Fruit fly (Drosophila melanogaster): Measurements from ENCODE around the gene cutlet.
A peak's percentile ranks its signal among the peaks of the same experiment; 100 is the strongest.

The cutlet gene

dm6 chr2L:3748691-3749090, 37.1 kb upstream of the cutlet start (continued):
- TF ChIP-seq H2.0 (GFP tag; IDR thresholded peaks at IDR 0.05) (peak; percentile 19; the same call in 1 of the 2 replicates), Meics (GFP tag; optimal IDR thresholded peaks at IDR 0.05) (peak; percentile 31), CG32532 (GFP tag; IDR thresholded peaks at IDR 0.05) (peak; percentile 58; the same call in 1 of the 2 replicates), gsb (GFP tag; IDR thresholded peaks at IDR 0.05) (0 out of 2 replicates have a peak, but pooled peaks have one; percentile 14), HHEX (GFP tag; optimal IDR thresholded peaks at IDR 0.05) (peak; percentile 28), TFAM (GFP tag; optimal IDR thresholded peaks at IDR 0.05) (no peak), pan (optimal IDR thresholded peaks at IDR 0.05) (no peak), pan (GFP tag; optimal IDR thresholded peaks at IDR 0.05 in 1 of 2, IDR thresholded peaks at IDR 0.05 in 1 of 2) (peak in 1 of 2 experiments; percentile 44), zfh1 (GFP tag; IDR thresholded peaks at IDR 0.05) (0 out of 3 replicates have a peak, but pooled peaks have one; percentile 41), bab2 (GFP tag; optimal IDR thresholded peaks at IDR 0.05) (no peak), CG13424 (tag; optimal IDR thresholded peaks at IDR 0.05) (peak; percentile 2), Dbx (GFP tag; IDR thresholded peaks at IDR 0.05) (peak; percentile 35; the same call in 1 of the 3 replicates), CG10209 (GFP tag; optimal IDR thresholded peaks at IDR 0.05) (peak; percentile 3), trh (GFP tag; optimal IDR thresholded peaks at IDR 0.05) (peak; percentile 2), CG12071 (GFP tag; optimal IDR thresholded peaks at IDR 0.05) (peak; percentile 46), gfzf (GFP tag; optimal IDR thresholded peaks at IDR 0.05) (no peak), CG30403 (GFP tag; optimal IDR thresholded peaks at IDR 0.05) (no peak), CG12744 (GFP tag; optimal IDR thresholded peaks at IDR 0.05) (peak; percentile 8), CG12219 (GFP tag; optimal IDR thresholded peaks at IDR 0.05) (peak; percentile 31), lab (GFP tag; optimal IDR thresholded peaks at IDR 0.05) (peak; percentile 63), Abd-B (GFP tag; optimal IDR thresholded peaks at IDR 0.05) (no peak), CG7963 (GFP tag; IDR thresholded peaks at IDR 0.05; ENCODE audit: partially characterized antibody) (no peak), CG1024 (GFP tag; IDR thresholded peaks at IDR 0.05) (0 out of 2 replicates have a peak, but pooled peaks have one; percentile 9), Deaf1 (tag; optimal IDR thresholded peaks at IDR 0.05) (no peak), Dip3 (GFP tag; optimal IDR thresholded peaks at IDR 0.05) (peak; percentile 19), CG10565 (GFP tag; optimal IDR thresholded peaks at IDR 0.05) (no peak), CG43689 (GFP tag; IDR thresholded peaks at IDR 0.05) (0 out of 2 replicates have a peak, but pooled peaks have one; percentile 22), CG1603 (tag; optimal IDR thresholded peaks at IDR 0.05) (peak; percentile 29), chm (GFP tag; IDR thresholded peaks at IDR 0.05) (0 out of 2 replicates have a peak, but pooled peaks have one; percentile 25), CG34422 (GFP tag; IDR thresholded peaks at IDR 0.05) (0 out of 3 replicates have a peak, but pooled peaks have one; percentile 45), Ada2b (GFP tag; IDR thresholded peaks at IDR 0.05) (peak; percentile 11; the same call in 1 of the 2 replicates), CG17359 (tag; optimal IDR thresholded peaks at IDR 0.05) (no peak), dysf (GFP tag; IDR thresholded peaks at IDR 0.05) (0 out of 3 replicates have a peak, but pooled peaks have one; percentile 24), vvl (GFP tag; IDR thresholded peaks at IDR 0.05) (peak; percentile 48; the same call in 1 of the 2 replicates), lbe (GFP tag; optimal IDR thresholded peaks at IDR 0.05) (no peak), dmrt99B (tag; optimal IDR thresholded peaks at IDR 0.05) (peak; percentile 15), scrt (GFP tag; optimal IDR thresholded peaks at IDR 0.05) (peak; percentile 17), CTCF (GFP tag; optimal IDR thresholded peaks at IDR 0.05) (peak; percentile 49), lilli (GFP tag; optimal IDR thresholded peaks at IDR 0.05) (peak; percentile 39), Opbp (GFP tag; IDR thresholded peaks at IDR 0.05; ENCODE audit: partially characterized antibody) (no peak), Hand (GFP tag; optimal IDR thresholded peaks at IDR 0.05) (peak; percentile 6), CG15514 (GFP tag; optimal IDR thresholded peaks at IDR 0.05) (peak; percentile 26), NfI (GFP tag; optimal IDR thresholded peaks at IDR 0.05) (peak; percentile 51), Ets65A (GFP tag) (peak; percentile 72), Ets97D (GFP tag; optimal IDR thresholded peaks at IDR 0.05) (peak; percentile 85), CG17829 (tag; optimal IDR thresholded peaks at IDR 0.05) (no peak), stc (GFP tag; IDR thresholded peaks at IDR 0.05) (no peak), ttk (GFP tag; IDR thresholded peaks at IDR 0.05) (0 out of 2 replicates have a peak, but pooled peaks have one; percentile 18), Rfx (GFP tag; IDR thresholded peaks at IDR 0.05) (peak; percentile 49), fd64A (GFP tag; optimal IDR thresholded peaks at IDR 0.05) (no peak), row (GFP tag; IDR thresholded peaks at IDR 0.05) (peak; percentile 41; the same call in 2 of the 3 replicates)

All from whole organism, embryonic.